Worm (Caenorhabditis elegans): ENCODE measurements around the gene Y57G7A.2.

- TF ChIP-seq ets-7 (tag; optimal IDR thresholded peaks at IDR 0.05) (no peak), flt-1 (GFP tag; IDR thresholded peaks at IDR 0.05) (no peak), sea-1 (GFP tag; conservative IDR thresholded peaks at IDR 0.05) (no peak), ama-1 (optimal IDR thresholded peaks at IDR 0.05) (no peak), B0310.2 (tag; optimal IDR thresholded peaks at IDR 0.05) (no peak), ceh-13 (GFP tag; optimal IDR thresholded peaks at IDR 0.05) (no peak), scrt-1 (GFP tag; IDR thresholded peaks at IDR 0.05) (no peak), hmbx-1 (tag; optimal IDR thresholded peaks at IDR 0.05) (no peak), ceh-36 (tag; optimal IDR thresholded peaks at IDR 0.05) (no peak), pes-1 (GFP tag; IDR thresholded peaks at IDR 0.05) (no peak), tbx-37 (GFP tag; conservative IDR thresholded peaks at IDR 0.05) (no peak), hmg-4 (GFP tag; optimal IDR thresholded peaks at IDR 0.05) (no peak)
Observed at ce11 chrII:1340049-1340448, 44.2 kb downstream of the Y57G7A.2 start.
